Fruit fly (Drosophila melanogaster) whole organism, prepupa: Measurements from ENCODE around the gene Cisd2.

Source experiments
- CG11762 ChIP-seq: fragments of 200-800 bp; sonication (Bioruptor generic); optimal IDR thresholded peaks from 3 replicates; lab custom pipeline; 2016; ENCODE audit warnings: missing biosample characterization, missing genetic modification characterization; ENCODE audit not compliant: insufficient read depth
- CG32006 ChIP-seq: fragments of 200-800 bp; sonication (Bioruptor generic); optimal IDR thresholded peaks from 3 replicates; lab custom pipeline; 2017; ENCODE audit warnings: missing biosample characterization, mild to moderate bottlenecking, missing genetic modification characterization
- CG4318 ChIP-seq: fragments of 200-800 bp; sonication (Bioruptor generic); optimal IDR thresholded peaks from 3 replicates; lab custom pipeline; 2017; ENCODE audit warnings: missing biosample characterization, mild to moderate bottlenecking, missing genetic modification characterization
- CG9139 ChIP-seq: fragments of 200-800 bp; sonication (Bioruptor generic); optimal IDR thresholded peaks from 3 replicates; lab custom pipeline; 2017; ENCODE audit warnings: missing biosample characterization, mild to moderate bottlenecking, missing genetic modification characterization
- Eip93F ChIP-seq: fragments of 200-800 bp; sonication (Bioruptor generic); optimal IDR thresholded peaks from 2 replicates; lab custom pipeline; 2016; ENCODE audit warnings: missing biosample characterization, mild to moderate bottlenecking, missing genetic modification characterization
- Lpt ChIP-seq: fragments of 200-800 bp; sonication (Bioruptor generic); optimal IDR thresholded peaks from 3 replicates; lab custom pipeline; 2016; ENCODE audit warnings: missing biosample characterization, missing genetic modification characterization
- lz ChIP-seq: fragments of 200-800 bp; sonication (Bioruptor generic); optimal IDR thresholded peaks from 3 replicates; lab custom pipeline; 2016; ENCODE audit warnings: missing biosample characterization, missing genetic modification characterization

DNA sequence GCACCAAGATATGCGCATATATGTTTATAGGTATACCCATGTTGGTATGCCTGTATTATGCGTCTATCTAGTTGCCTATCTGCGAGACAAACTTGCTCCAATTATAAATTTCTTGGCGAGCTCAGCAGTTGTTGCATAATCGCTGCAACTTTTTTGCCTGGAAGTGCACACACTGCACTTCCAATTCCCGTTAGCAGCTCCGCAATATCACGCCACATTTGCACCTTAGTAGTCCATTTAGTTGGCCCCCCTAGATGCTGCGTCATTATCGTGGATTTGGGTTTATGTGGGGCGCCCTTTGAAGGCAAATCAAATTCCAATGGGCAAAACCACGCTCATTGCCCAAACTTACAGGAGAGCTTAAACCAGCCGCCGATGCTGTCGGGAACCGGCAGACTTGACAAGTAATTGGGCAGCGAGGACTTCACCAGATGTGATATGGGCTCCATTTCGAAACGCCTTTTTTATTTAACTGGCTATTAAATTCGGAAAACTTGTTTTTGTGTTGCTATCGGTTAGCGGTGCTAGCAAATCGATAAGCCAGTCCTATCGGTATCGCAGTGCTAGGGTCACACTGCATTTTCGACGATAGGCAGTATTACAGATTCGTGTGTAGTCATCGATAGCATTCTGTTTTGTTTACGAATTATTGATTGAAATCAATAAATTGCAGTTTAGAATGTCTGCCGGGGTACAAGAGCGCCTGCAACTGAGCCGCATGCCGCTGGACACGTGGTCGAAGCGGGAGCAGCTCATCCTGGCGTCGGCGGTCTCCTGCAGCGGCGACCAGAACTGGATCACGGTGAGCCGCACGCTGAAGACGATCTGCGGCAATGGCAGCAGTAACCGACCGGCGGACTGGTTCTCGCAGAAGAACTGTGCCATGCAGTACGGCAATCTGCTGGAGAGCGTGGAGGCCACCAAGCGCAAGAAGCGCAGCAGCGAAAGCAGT, at the start of gene Cisd2, which contains the start of gene Brd8:
- TF ChIP-seq CG11762, result no peak
- TF ChIP-seq CG32006 (GFP tag; lab: Kevin White, UChicago), result no peak
- no peak for TF ChIP-seq Lpt (GFP tag; lab: Kevin White, UChicago)
- TF ChIP-seq lz (GFP tag; lab: Kevin White, UChicago), result no peak
- no peak for TF ChIP-seq CG4318 (GFP tag; lab: Kevin White, UChicago)
- no peak for TF ChIP-seq Eip93F (GFP tag; lab: Kevin White, UChicago)
- no peak for TF ChIP-seq CG9139 (GFP tag; lab: Kevin White, UChicago)
